Worm (Caenorhabditis elegans) whole organism, late embryonic: ENCODE results near the gene xrn-2.

Source experiments
- Y22D7AL.16 ChIP-seq: sonication (generic microtip); optimal IDR thresholded peaks from 2 replicates; lab custom pipeline; 2016; ENCODE audit warnings: missing genetic modification characterization, missing compliant biosample characterization
- ama-1 ChIP-seq: fragments of 150-350 bp; optimal IDR thresholded peaks from 2 replicates; lab custom pipeline; 2014
- ceh-9 ChIP-seq: sonication (generic microtip); optimal IDR thresholded peaks from 2 replicates; lab custom pipeline; 2016; ENCODE audit warnings: mild to moderate bottlenecking, missing genetic modification characterization, inconsistent platforms, missing compliant biosample characterization
- elt-4 ChIP-seq: sonication (generic microtip); optimal IDR thresholded peaks from 2 replicates; lab custom pipeline; 2016; ENCODE audit warnings: missing genetic modification characterization, missing compliant biosample characterization
- odd-2 ChIP-seq: sonication (generic microtip); optimal IDR thresholded peaks from 2 replicates; lab custom pipeline; 2017; ENCODE audit warnings: antibody characterized with exemption, mild to moderate bottlenecking, missing genetic modification characterization, missing compliant biosample characterization
- pha-4 ChIP-seq: fragments of 150-350 bp; optimal IDR thresholded peaks from 2 replicates; lab custom pipeline; 2018; ENCODE audit warnings: missing biosample characterization, missing genetic modification reagents, missing genetic modification characterization
- pqm-1 ChIP-seq: sonication (generic microtip); optimal IDR thresholded peaks from 2 replicates; lab custom pipeline; 2016; ENCODE audit warnings: missing genetic modification characterization, missing compliant biosample characterization
- ref-2 ChIP-seq: sonication (generic microtip); optimal IDR thresholded peaks from 2 replicates; lab custom pipeline; 2016; ENCODE audit warnings: missing genetic modification characterization, missing compliant biosample characterization

DNA sequence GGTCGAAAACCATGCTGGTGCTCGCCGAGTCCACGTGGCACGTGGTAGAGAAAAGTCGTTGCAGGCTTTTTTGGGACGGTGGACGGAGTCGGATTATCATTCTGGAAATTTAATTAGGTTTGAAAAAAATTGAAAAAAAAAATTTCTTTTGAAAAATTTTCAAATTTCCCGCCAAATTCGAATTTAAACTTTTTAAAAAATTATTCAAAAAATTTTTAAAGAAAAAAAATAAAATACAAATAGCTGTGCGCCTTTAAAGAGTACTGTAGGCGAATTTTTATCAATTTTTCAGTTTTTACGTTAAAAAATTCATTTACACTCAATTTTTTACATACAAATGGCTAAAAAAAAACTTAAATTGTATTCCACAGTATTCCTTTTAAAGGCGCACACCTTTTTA, 28.7 kb upstream of the xrn-2 start, which contains the start of gene K09E4.3:
- TF ChIP-seq odd-2 (tag; lab: Kevin White, UChicago) (no peak), pha-4 (tag; lab: Kevin White, UChicago) (no peak), pqm-1 (tag; lab: Kevin White, UChicago) (no peak), ama-1 (no peak), Y22D7AL.16 (no peak), ref-2 (tag; lab: Kevin White, UChicago) (no peak), elt-4 (tag; lab: Kevin White, UChicago) (no peak), ceh-9 (no peak)
